Worm (Caenorhabditis elegans): Measurements from ENCODE around the gene R08C7.11.

R08C7.11 gene

DNA sequence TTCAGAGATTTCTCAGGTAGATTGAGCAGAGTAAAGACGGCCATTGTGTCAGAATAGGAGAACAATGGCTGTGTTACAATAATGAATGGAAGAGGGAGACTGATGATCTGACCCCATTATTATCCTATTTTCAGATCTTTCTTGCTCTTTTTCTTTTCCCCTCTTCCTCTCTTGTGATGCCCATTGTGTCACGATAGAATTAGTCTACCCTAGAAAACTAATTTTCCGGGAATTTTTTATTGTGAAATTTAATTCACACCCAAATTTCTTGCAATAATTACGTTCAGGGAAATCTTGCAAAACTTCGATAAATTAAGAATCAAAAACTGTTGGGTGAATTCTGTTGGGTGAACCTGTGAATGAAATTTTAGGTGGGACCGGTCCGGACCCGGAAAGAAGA, 13.7 kb downstream of the R08C7.11 start, which contains the start of gene fbxb-75:
TSS of gene fbxb-75 (minus strand) at position 101 of the 400 bp plus-strand sequence.
- TF ChIP-seq mml-1 (tag; optimal IDR thresholded peaks at IDR 0.05) (no peak), unc-39 (tag; optimal IDR thresholded peaks at IDR 0.05) (no peak)

DNA sequence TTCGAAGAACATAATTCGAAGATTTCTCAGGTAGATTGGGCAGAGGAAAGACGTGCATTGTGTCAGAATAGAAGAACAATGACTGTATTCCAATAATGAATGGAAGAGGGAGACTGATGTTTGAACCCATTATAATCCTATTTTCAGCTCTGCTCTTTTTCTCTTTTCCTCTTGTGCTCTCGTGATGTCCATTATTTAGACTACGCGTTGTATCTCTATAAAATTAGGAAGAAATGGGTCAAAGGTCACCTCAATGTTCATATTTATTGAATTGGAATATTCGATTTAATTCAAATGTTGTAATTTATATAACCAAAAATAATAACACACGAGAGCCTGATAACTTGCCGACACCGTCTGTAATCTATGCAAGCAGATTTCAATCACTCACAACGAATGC, 15.5 kb downstream of the R08C7.11 start, which contains the start of gene fbxb-74:
TSS of gene fbxb-74 (minus strand) at position 101 of the 400 bp plus-strand sequence.
- TF ChIP-seq ceh-9 (tag; optimal IDR thresholded peaks at IDR 0.05) (no peak), lin-39 (tag; optimal IDR thresholded peaks at IDR 0.05) (no peak), nfya-1 (tag; optimal IDR thresholded peaks at IDR 0.05; ENCODE audit: insufficient read depth) (no peak), ceh-16 (tag; optimal IDR thresholded peaks at IDR 0.05) (no peak), nhr-23 (tag; optimal IDR thresholded peaks at IDR 0.05) (no peak), nhr-12 (tag; optimal IDR thresholded peaks at IDR 0.05) (no peak), mdl-1 (tag; optimal IDR thresholded peaks at IDR 0.05) (no peak), nhr-25 (tag; optimal IDR thresholded peaks at IDR 0.05) (no peak), pqm-1 (tag; optimal IDR thresholded peaks at IDR 0.05) (no peak), ztf-11 (tag; optimal IDR thresholded peaks at IDR 0.05) (no peak), sea-2 (GFP tag; optimal IDR thresholded peaks at IDR 0.05) (no peak), ztf-4 (tag; optimal IDR thresholded peaks at IDR 0.05) (no peak)

DNA sequence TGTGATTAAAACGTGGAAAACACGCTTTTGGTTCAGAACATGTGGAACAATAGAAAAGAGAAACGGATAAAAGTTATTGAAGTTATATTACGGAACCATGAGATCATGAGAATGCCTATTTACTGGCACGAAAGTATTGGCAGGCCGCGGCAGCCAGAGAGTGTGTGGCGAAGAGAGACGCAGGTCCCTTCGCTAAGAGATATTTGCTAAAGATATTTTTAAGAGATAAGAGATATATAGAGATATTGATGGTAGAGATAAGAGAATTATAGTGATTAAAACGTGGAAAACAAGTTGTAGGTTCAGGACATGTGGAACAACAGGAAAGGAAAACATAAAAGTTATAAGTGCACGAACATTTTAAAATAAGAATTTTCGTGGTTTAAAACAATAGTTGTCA, 16.9 kb downstream of the R08C7.11 start:
- TF ChIP-seq nhr-11 (tag; optimal IDR thresholded peaks at IDR 0.05) (no peak), nhr-77 (tag; optimal IDR thresholded peaks at IDR 0.05) (no peak), ceh-82 (tag; optimal IDR thresholded peaks at IDR 0.05) (no peak), elt-1 (tag; optimal IDR thresholded peaks at IDR 0.05) (peak; percentile 81), nhr-23 (tag; optimal IDR thresholded peaks at IDR 0.05) (peak; percentile 20), eor-1 (tag; optimal IDR thresholded peaks at IDR 0.05) (no peak), snpc-4 (tag; optimal IDR thresholded peaks at IDR 0.05) (no peak), ceh-28 (tag; optimal IDR thresholded peaks at IDR 0.05) (no peak), skn-1 (tag; optimal IDR thresholded peaks at IDR 0.05) (no peak), nhr-237 (tag; optimal IDR thresholded peaks at IDR 0.05) (no peak), zag-1 (tag; optimal IDR thresholded peaks at IDR 0.05) (no peak), nfya-1 (tag; optimal IDR thresholded peaks at IDR 0.05; ENCODE audit: insufficient read depth) (no peak), nhr-28 (tag; optimal IDR thresholded peaks at IDR 0.05) (no peak), nhr-76 (tag; optimal IDR thresholded peaks at IDR 0.05) (no peak)

DNA sequence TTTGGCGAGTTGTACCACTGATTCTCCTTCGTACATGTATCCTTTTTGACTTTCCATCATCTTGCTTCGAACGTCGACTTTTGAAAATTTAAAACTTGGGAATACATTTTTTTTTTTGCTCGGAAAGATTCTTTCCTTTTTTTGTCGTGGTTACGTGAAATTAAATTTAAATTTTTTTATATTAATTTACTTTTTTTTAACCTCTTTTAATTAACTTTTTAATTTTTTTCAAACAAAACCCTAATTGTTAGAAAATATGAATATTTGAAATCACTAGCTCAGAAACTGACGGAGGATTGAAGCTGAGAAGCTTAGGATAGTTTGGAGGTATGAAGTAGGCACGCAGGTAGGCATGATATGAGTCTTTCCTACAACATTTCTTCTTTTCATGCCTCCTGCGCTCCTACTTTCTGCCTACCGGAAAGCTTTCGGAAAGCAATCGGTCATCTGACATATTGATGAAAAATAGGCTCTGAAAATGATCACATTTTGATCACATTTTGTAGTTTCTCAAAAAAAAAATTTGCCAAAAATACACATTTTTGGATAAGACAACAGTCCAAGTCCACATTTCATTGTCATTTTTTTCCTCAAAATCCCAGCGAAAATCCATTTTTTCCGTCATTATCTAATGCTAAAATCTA, 20.2 kb downstream of the R08C7.11 start, which contains the start of the genes R08C7.8 and R08C7.4:
TSS of gene R08C7.8 (minus strand) at position 101 of the 644 bp plus-strand sequence.
TSS of gene R08C7.4 (plus strand) at position 594 of the 644 bp plus-strand sequence.
- TF ChIP-seq lin-39 (tag; optimal IDR thresholded peaks at IDR 0.05), result no peak
- no peak for TF ChIP-seq unc-62 (GFP tag; optimal IDR thresholded peaks at IDR 0.05)
- TF ChIP-seq elt-2 (tag; optimal IDR thresholded peaks at IDR 0.05), result no peak
- no peak for TF ChIP-seq mdl-1 (tag; optimal IDR thresholded peaks at IDR 0.05)

DNA sequence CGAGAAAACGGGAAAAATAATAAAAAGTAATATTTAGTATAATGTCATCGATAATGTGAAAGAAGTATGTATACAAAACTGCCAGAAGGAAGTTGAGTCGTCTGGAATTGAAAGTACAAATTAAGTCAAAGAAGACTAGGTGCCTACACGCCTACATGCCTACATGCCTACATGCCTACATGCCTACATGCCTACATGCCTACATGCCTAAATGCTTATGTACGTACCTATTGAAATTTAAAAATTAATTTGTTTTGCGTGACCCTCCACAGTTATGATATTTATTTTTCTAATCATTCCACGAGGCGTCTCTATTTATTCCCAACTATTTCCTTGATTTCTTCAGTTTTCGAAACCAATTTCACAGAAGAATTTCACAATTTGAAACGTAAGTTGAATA, 24.8 kb downstream of the R08C7.11 start, which contains the start of the genes str-185 and R08C7.5:
TSS of gene str-185 (minus strand) at position 101 of the 400 bp plus-strand sequence.
TSS of gene R08C7.5 (plus strand) at position 329 of the 400 bp plus-strand sequence.
- TF ChIP-seq jun-1 (tag; optimal IDR thresholded peaks at IDR 0.05) (no peak), fkh-2 (tag; optimal IDR thresholded peaks at IDR 0.05) (no peak), tbx-2 (tag; optimal IDR thresholded peaks at IDR 0.05) (no peak), unc-39 (tag; optimal IDR thresholded peaks at IDR 0.05) (no peak), nhr-76 (tag; optimal IDR thresholded peaks at IDR 0.05) (no peak), snpc-4 (tag; optimal IDR thresholded peaks at IDR 0.05) (no peak), lsy-12 (tag; optimal IDR thresholded peaks at IDR 0.05) (no peak), mml-1 (tag; optimal IDR thresholded peaks at IDR 0.05) (no peak), nhr-43 (tag; optimal IDR thresholded peaks at IDR 0.05; ENCODE audit: poor library complexity, severe bottlenecking) (no peak), fos-1 (tag; optimal IDR thresholded peaks at IDR 0.05) (no peak)
